Fruit fly (Drosophila melanogaster) whole organism, prepupa: Measurements from ENCODE around the gene Mip.
A peak's percentile ranks its signal among the peaks of the same experiment; 100 is the strongest.

ENCODE experiments used
- CG11294 ChIP-seq: fragments of 200-800 bp; sonication (Bioruptor generic); IDR thresholded peaks from 2 replicates; pipeline ENCODE4 v1.3.6; 2022; ENCODE audit warnings: missing biosample characterization, missing genetic modification characterization
- CG15336 ChIP-seq: fragments of 200-800 bp; sonication (Bioruptor generic); IDR thresholded peaks from 2 replicates; pipeline ENCODE4 v1.3.6; 2022; ENCODE audit warnings: missing biosample characterization, missing genetic modification characterization
- CG1621 ChIP-seq: fragments of 200-800 bp; sonication (Bioruptor generic); optimal IDR thresholded peaks from 3 replicates; lab custom pipeline; 2018; ENCODE audit warnings: missing biosample characterization, mild to moderate bottlenecking, missing genetic modification characterization
- CG3032 ChIP-seq: fragments of 200-800 bp; optimal IDR thresholded peaks from 2 replicates; lab custom pipeline; 2019; ENCODE audit warnings: missing biosample characterization, mild to moderate bottlenecking, missing genetic modification characterization, moderate library complexity
- CG31627 ChIP-seq: fragments of 200-800 bp; sonication (Bioruptor generic); optimal IDR thresholded peaks from 3 replicates; lab custom pipeline; 2016; ENCODE audit warnings: missing biosample characterization, missing genetic modification characterization
- CG32006 ChIP-seq: fragments of 200-800 bp; sonication (Bioruptor generic); optimal IDR thresholded peaks from 3 replicates; lab custom pipeline; 2017; ENCODE audit warnings: missing biosample characterization, mild to moderate bottlenecking, missing genetic modification characterization
- CG34406 ChIP-seq: fragments of 200-800 bp; sonication (Bioruptor generic); optimal IDR thresholded peaks from 3 replicates; lab custom pipeline; 2016; ENCODE audit warnings: missing biosample characterization, missing genetic modification characterization
- CG3919 ChIP-seq: fragments of 200-800 bp; sonication (Bioruptor generic); optimal IDR thresholded peaks from 3 replicates; lab custom pipeline; 2016; ENCODE audit warnings: missing biosample characterization, missing genetic modification characterization
- CG6163 ChIP-seq: fragments of 200-800 bp; sonication (Bioruptor generic); IDR thresholded peaks from 3 replicates; pipeline ENCODE4 v1.3.6; 2022; ENCODE audit warnings: missing biosample characterization, missing genetic modification characterization
- CG6276 ChIP-seq: fragments of 200-800 bp; sonication (Bioruptor generic); optimal IDR thresholded peaks from 2 replicates; lab custom pipeline; 2017; ENCODE audit warnings: missing biosample characterization, mild to moderate bottlenecking, missing genetic modification characterization
- CG6808 ChIP-seq: fragments of 200-800 bp; sonication (Bioruptor generic); optimal IDR thresholded peaks from 3 replicates; lab custom pipeline; 2017; ENCODE audit warnings: missing biosample characterization, missing genetic modification characterization, mild to moderate bottlenecking, moderate library complexity, missing genetic modification reagents
- CG8119 ChIP-seq: fragments of 200-800 bp; sonication (Bioruptor generic); IDR thresholded peaks from 3 replicates; pipeline ENCODE4 v1.3.6; 2022; ENCODE audit warnings: missing biosample characterization, missing genetic modification characterization
- Hr38 ChIP-seq: sonication (Bioruptor generic); optimal IDR thresholded peaks from 2 replicates; lab custom pipeline; 2016; ENCODE audit warnings: missing biosample characterization, missing genetic modification characterization
- Sox102F ChIP-seq: fragments of 200-800 bp; sonication (Bioruptor generic); optimal IDR thresholded peaks from 2 replicates; lab custom pipeline; 2016; ENCODE audit warnings: missing biosample characterization, mild to moderate bottlenecking, missing genetic modification characterization
- Sox14 ChIP-seq: fragments of 200-800 bp; sonication (Bioruptor generic); optimal IDR thresholded peaks from 3 replicates; lab custom pipeline; 2016; ENCODE audit warnings: missing biosample characterization, missing genetic modification characterization
- achi ChIP-seq: fragments of 200-800 bp; sonication (Bioruptor generic); optimal IDR thresholded peaks from 3 replicates; lab custom pipeline; 2016; ENCODE audit warnings: missing biosample characterization, missing genetic modification characterization
- acj6 ChIP-seq: fragments of 200-800 bp; sonication (Bioruptor generic); optimal IDR thresholded peaks from 3 replicates; lab custom pipeline; 2016; ENCODE audit warnings: missing biosample characterization, missing genetic modification characterization
- dsx ChIP-seq: fragments of 200-800 bp; optimal IDR thresholded peaks from 3 replicates; lab custom pipeline; 2019; ENCODE audit warnings: missing biosample characterization, mild to moderate bottlenecking, missing genetic modification characterization, moderate library complexity; ENCODE audit not compliant: poor library complexity, severe bottlenecking
- eg ChIP-seq: fragments of 200-800 bp; sonication (Bioruptor generic); IDR thresholded peaks from 3 replicates; pipeline ENCODE4 v1.3.6; 2022; ENCODE audit warnings: missing biosample characterization, missing genetic modification characterization
- esn ChIP-seq: fragments of 200-800 bp; sonication (Bioruptor generic); optimal IDR thresholded peaks from 2 replicates; lab custom pipeline; 2016; ENCODE audit warnings: missing biosample characterization, mild to moderate bottlenecking, missing genetic modification characterization, moderate library complexity
- fd59A ChIP-seq: fragments of 200-800 bp; sonication (Bioruptor generic); optimal IDR thresholded peaks from 2 replicates; lab custom pipeline; 2017; ENCODE audit warnings: missing biosample characterization, mild to moderate bottlenecking, missing genetic modification characterization, missing genetic modification reagents
- lz ChIP-seq: fragments of 200-800 bp; sonication (Bioruptor generic); optimal IDR thresholded peaks from 3 replicates; lab custom pipeline; 2016; ENCODE audit warnings: missing biosample characterization, missing genetic modification characterization
- ss ChIP-seq, 2 experiments: fragments of 200-800 bp; sonication (Bioruptor generic); optimal IDR thresholded peaks; 2 replicates in 1 of 2; 3 replicates in 1 of 2; lab custom pipeline; 2017 to 2018; ENCODE audit warnings: mild to moderate bottlenecking in 2 of 2, missing biosample characterization in 2 of 2, missing genetic modification characterization in 2 of 2, moderate library complexity in 1 of 2
- svp ChIP-seq: fragments of 200-800 bp; sonication (Bioruptor generic); peaks from one replicate; lab custom pipeline; 2016; ENCODE audit warnings: missing biosample characterization, missing genetic modification characterization
- vri ChIP-seq: fragments of 200-800 bp; sonication (Bioruptor generic); optimal IDR thresholded peaks from 3 replicates; lab custom pipeline; 2016; ENCODE audit warnings: missing biosample characterization, mild to moderate bottlenecking, missing genetic modification characterization

The Mip gene

dm6 chr3L:17322541-17322940 is 26.9 kb downstream of the Mip start, which contains the start of gene CG13724:
Gene CG13724, plus strand, starts transcription at chr3L:17322841.
- TF ChIP-seq CG3919 (GFP tag; lab: Kevin White, UChicago) (no peak), CG34406 (GFP tag; lab: Kevin White, UChicago) (no peak), svp (peak; percentile 13)

- no peak for TF ChIP-seq CG3032 (tag; lab: Kevin White, UChicago)
- no peak for TF ChIP-seq Sox14 (GFP tag; lab: Kevin White, UChicago)
- no peak for TF ChIP-seq dsx
- TF ChIP-seq CG15336 (GFP tag; lab: Robert Waterston, UW): no peak
- TF ChIP-seq achi: no peak
- no peak for TF ChIP-seq Hr38
Observed at dm6 chr3L:17320711-17321110, 28.8 kb downstream of the Mip start, which contains the start of gene ND-24L. Gene ND-24L, minus strand, starts transcription at chr3L:17320811.

- TF ChIP-seq CG31627 (GFP tag; lab: Kevin White, UChicago) (no peak), CG1621 (no peak), CG6163 (GFP tag; lab: Robert Waterston, UW) (no peak), CG3919 (GFP tag; lab: Kevin White, UChicago) (no peak), Sox102F (GFP tag; lab: Kevin White, UChicago) (no peak), CG8119 (no peak), eg (GFP tag; lab: Robert Waterston, UW) (no peak), CG11294 (GFP tag; lab: Robert Waterston, UW) (no peak), CG34406 (GFP tag; lab: Kevin White, UChicago) (no peak), achi (no peak), Sox14 (GFP tag; lab: Kevin White, UChicago) (no peak), svp (no peak), CG6276 (GFP tag; lab: Kevin White, UChicago) (no peak), fd59A (GFP tag; lab: Kevin White, UChicago) (no peak), CG6808 (GFP tag; lab: Kevin White, UChicago) (no peak), ss (GFP tag; optimal IDR thresholded peaks at IDR 0.05; lab: Kevin White, UChicago) (no peak), acj6 (no peak), esn (GFP tag; lab: Kevin White, UChicago) (no peak), CG15336 (GFP tag; lab: Robert Waterston, UW) (no peak), vri (GFP tag; lab: Kevin White, UChicago) (no peak)
Observed at dm6 chr3L:17316220-17316619, 33.2 kb downstream of the Mip start.

dm6 chr3L:17310509-17310908 is 39.0 kb downstream of the Mip start:
- peak; percentile 6 for TF ChIP-seq CG32006
- TF ChIP-seq eg (GFP tag; lab: Robert Waterston, UW): 0 out of 3 replicates have a peak, but pooled peaks have one; percentile 12
- TF ChIP-seq vri (GFP tag; lab: Kevin White, UChicago): no peak
- no peak for TF ChIP-seq lz
